Fruit fly (Drosophila melanogaster) whole organism, embryonic: ENCODE data around the gene CG4955.

Experiments used
- Bteb2 ChIP-seq: fragments of 200-800 bp; sonication (Bioruptor generic); optimal IDR thresholded peaks from 2 replicates; lab custom pipeline; 2016; ENCODE audit warnings: missing biosample characterization, missing genetic modification characterization
- CG10209 ChIP-seq: fragments of 200-800 bp; sonication (Bioruptor generic); optimal IDR thresholded peaks from 3 replicates; lab custom pipeline; 2017; ENCODE audit warnings: missing biosample characterization, mild to moderate bottlenecking, missing genetic modification characterization, missing genetic modification reagents
- CG12071 ChIP-seq: fragments of 200-800 bp; sonication (Bioruptor generic); optimal IDR thresholded peaks from 3 replicates; lab custom pipeline; 2018; ENCODE audit warnings: missing biosample characterization, mild to moderate bottlenecking, missing genetic modification characterization
- CG12155 ChIP-seq: fragments of 200-800 bp; sonication (Bioruptor generic); optimal IDR thresholded peaks from 3 replicates; lab custom pipeline; 2016; ENCODE audit warnings: missing biosample characterization, missing genetic modification characterization
- CG13287 ChIP-seq: fragments of 200-800 bp; sonication (Bioruptor generic); IDR thresholded peaks from 2 replicates; pipeline ENCODE4 v1.3.6; 2022; ENCODE audit warnings: missing biosample characterization, missing genetic modification characterization; ENCODE audit not compliant: partially characterized antibody
- CG13624 ChIP-seq: fragments of 200-800 bp; sonication (Bioruptor generic); optimal IDR thresholded peaks from 2 replicates; lab custom pipeline; 2016; ENCODE audit warnings: missing biosample characterization, missing genetic modification characterization
- CG2116 ChIP-seq: fragments of 200-800 bp; sonication (Bioruptor generic); optimal IDR thresholded peaks from 3 replicates; lab custom pipeline; 2018; ENCODE audit warnings: missing biosample characterization, mild to moderate bottlenecking, missing genetic modification characterization
- CG2712 ChIP-seq: fragments of 200-800 bp; optimal IDR thresholded peaks from 3 replicates; lab custom pipeline; 2019; ENCODE audit warnings: missing biosample characterization, mild to moderate bottlenecking, missing genetic modification characterization, moderate library complexity
- CG3163 ChIP-seq: fragments of 200-800 bp; sonication (Bioruptor generic); optimal IDR thresholded peaks from 3 replicates; lab custom pipeline; 2016; ENCODE audit warnings: missing biosample characterization, missing genetic modification characterization
- CG42726 ChIP-seq: fragments of 200-800 bp; sonication (Bioruptor generic); IDR thresholded peaks from 2 replicates; pipeline ENCODE4 v1.3.6; 2022; ENCODE audit warnings: missing biosample characterization, missing genetic modification characterization; ENCODE audit not compliant: partially characterized antibody
- CG4730 ChIP-seq: fragments of 200-800 bp; sonication (Bioruptor generic); IDR thresholded peaks from 2 replicates; pipeline ENCODE4 v1.3.6; 2022; ENCODE audit warnings: missing biosample characterization, missing genetic modification characterization
- CG6813 ChIP-seq: fragments of 200-800 bp; sonication (Bioruptor generic); optimal IDR thresholded peaks from 2 replicates; lab custom pipeline; 2017; ENCODE audit warnings: missing biosample characterization, missing genetic modification characterization, mild to moderate bottlenecking, moderate library complexity, missing genetic modification reagents
- CG7987 ChIP-seq: fragments of 200-800 bp; sonication (Bioruptor generic); optimal IDR thresholded peaks from 2 replicates; lab custom pipeline; 2018; ENCODE audit warnings: missing biosample characterization, mild to moderate bottlenecking, missing genetic modification characterization, moderate library complexity
- CG8388 ChIP-seq: fragments of 200-800 bp; sonication (Bioruptor generic); optimal IDR thresholded peaks from 2 replicates; lab custom pipeline; 2019; ENCODE audit warnings: missing biosample characterization, mild to moderate bottlenecking, missing genetic modification characterization, moderate library complexity
- CG8924 ChIP-seq: fragments of 200-800 bp; optimal IDR thresholded peaks from 3 replicates; lab custom pipeline; 2019; ENCODE audit warnings: missing biosample characterization, mild to moderate bottlenecking, missing genetic modification characterization, moderate library complexity
- CG9932 ChIP-seq: fragments of 200-800 bp; sonication (Bioruptor generic); IDR thresholded peaks from 2 replicates; pipeline ENCODE4 v1.3.6; 2022; ENCODE audit warnings: missing biosample characterization, missing genetic modification characterization
- Dll ChIP-seq: fragments of 200-800 bp; sonication (Bioruptor generic); IDR thresholded peaks from 4 replicates; pipeline ENCODE4 v1.3.6; 2022; ENCODE audit warnings: missing biosample characterization, missing genetic modification characterization; ENCODE audit not compliant: partially characterized antibody
- HHEX ChIP-seq: fragments of 200-800 bp; sonication (Bioruptor generic); optimal IDR thresholded peaks from 3 replicates; lab custom pipeline; 2017; ENCODE audit warnings: missing biosample characterization, mild to moderate bottlenecking, missing genetic modification characterization, missing genetic modification reagents
- Hmr ChIP-seq: fragments of 200-800 bp; sonication (Bioruptor generic); optimal IDR thresholded peaks from 3 replicates; lab custom pipeline; 2017; ENCODE audit warnings: mild to moderate bottlenecking, missing biosample characterization, missing genetic modification reagents, missing genetic modification characterization
- Hsf ChIP-seq: fragments of 200-800 bp; sonication (Bioruptor generic); optimal IDR thresholded peaks from 3 replicates; lab custom pipeline; 2016; ENCODE audit warnings: missing biosample characterization, missing genetic modification characterization
- Med ChIP-seq: fragments of 200-800 bp; sonication (Bioruptor generic); peaks from one replicate; lab custom pipeline; 2016; ENCODE audit warnings: missing biosample characterization, missing genetic modification characterization, mild to moderate bottlenecking, inconsistent platforms, moderate library complexity
- Pdp1 ChIP-seq, 2 experiments: fragments of 200-800 bp; sonication (Bioruptor generic); optimal IDR thresholded peaks; 3 replicates each; lab custom pipeline; 2016; ENCODE audit warnings: missing biosample characterization in 2 of 2, missing genetic modification characterization in 2 of 2, mild to moderate bottlenecking in 1 of 2, moderate library complexity in 1 of 2
- Sox100B ChIP-seq: fragments of 200-800 bp; sonication (Bioruptor generic); optimal IDR thresholded peaks from 3 replicates; lab custom pipeline; 2018; ENCODE audit warnings: missing biosample characterization, mild to moderate bottlenecking, missing genetic modification characterization
- Sry-β ChIP-seq: fragments of 200-800 bp; sonication (Bioruptor generic); optimal IDR thresholded peaks from 2 replicates; lab custom pipeline; 2018; ENCODE audit warnings: missing biosample characterization, mild to moderate bottlenecking, missing genetic modification characterization, moderate library complexity
- Trl ChIP-seq, 3 experiments: fragments of >200 bp in 2 of 3; fragments of 200-800 bp in 1 of 3; sonication (Bioruptor generic) in 1 of 3; optimal IDR thresholded peaks; 2 replicates in 1 of 3; 3 replicates in 2 of 3; lab custom pipeline; 2016 to 2017; ENCODE audit warnings: missing biosample characterization in 1 of 3, missing genetic modification characterization in 1 of 3
- YL-1 ChIP-seq: fragments of 200-800 bp; sonication (Bioruptor generic); optimal IDR thresholded peaks from 3 replicates; lab custom pipeline; 2017; ENCODE audit warnings: missing biosample characterization, mild to moderate bottlenecking, missing genetic modification characterization
- amos ChIP-seq: fragments of 200-800 bp; sonication (Bioruptor generic); IDR thresholded peaks from 2 replicates; pipeline ENCODE4 v1.3.6; 2022; ENCODE audit warnings: missing biosample characterization, missing genetic modification characterization; ENCODE audit not compliant: partially characterized antibody
- bcd ChIP-seq: fragments of 200-800 bp; sonication (Bioruptor generic); optimal IDR thresholded peaks from 2 replicates; lab custom pipeline; 2017; ENCODE audit warnings: missing biosample characterization, mild to moderate bottlenecking, missing genetic modification characterization
- br ChIP-seq: fragments of >200 bp; optimal IDR thresholded peaks from 2 replicates; lab custom pipeline; 2017
- dmrt11E ChIP-seq: fragments of 200-800 bp; sonication (Bioruptor generic); optimal IDR thresholded peaks from 3 replicates; lab custom pipeline; 2018; ENCODE audit warnings: missing biosample characterization, mild to moderate bottlenecking, missing genetic modification characterization, moderate library complexity
- dmrt99B ChIP-seq: fragments of 200-800 bp; sonication (Bioruptor generic); optimal IDR thresholded peaks from 2 replicates; lab custom pipeline; 2018; ENCODE audit warnings: missing biosample characterization, mild to moderate bottlenecking, missing genetic modification characterization, moderate library complexity
- fd64A ChIP-seq: fragments of 200-800 bp; sonication (Bioruptor generic); optimal IDR thresholded peaks from 3 replicates; lab custom pipeline; 2018; ENCODE audit warnings: missing biosample characterization, mild to moderate bottlenecking, missing genetic modification characterization
- hth ChIP-seq: fragments of >200 bp; optimal IDR thresholded peaks from 2 replicates; lab custom pipeline; 2017; ENCODE audit warnings: inconsistent platforms
- jigr1 ChIP-seq: fragments of 200-800 bp; sonication (Bioruptor generic); IDR thresholded peaks from 3 replicates; pipeline ENCODE4 v1.3.6; 2022; ENCODE audit warnings: missing biosample characterization, missing genetic modification characterization
- klu ChIP-seq: fragments of 200-800 bp; sonication (Bioruptor generic); IDR thresholded peaks from 2 replicates; pipeline ENCODE4 v1.3.6; 2022; ENCODE audit warnings: missing biosample characterization, missing genetic modification characterization
- phol ChIP-seq: fragments of 200-800 bp; sonication (Bioruptor generic); optimal IDR thresholded peaks from 3 replicates; lab custom pipeline; 2018; ENCODE audit warnings: missing biosample characterization, mild to moderate bottlenecking, missing genetic modification characterization, moderate library complexity
- ranshi ChIP-seq: fragments of 200-800 bp; sonication (Bioruptor generic); IDR thresholded peaks from 2 replicates; pipeline ENCODE4 v1.3.6; 2022; ENCODE audit warnings: missing biosample characterization, missing genetic modification characterization
- row ChIP-seq: fragments of 200-800 bp; sonication (Bioruptor generic); IDR thresholded peaks from 3 replicates; pipeline ENCODE4 v1.3.6; 2022; ENCODE audit warnings: missing biosample characterization, missing genetic modification characterization
- sens-2 ChIP-seq: fragments of 200-800 bp; sonication (Bioruptor generic); IDR thresholded peaks from 2 replicates; pipeline ENCODE4 v1.3.6; 2022; ENCODE audit warnings: missing biosample characterization, missing genetic modification characterization
- shn ChIP-seq: fragments of 200-800 bp; sonication (Bioruptor generic); optimal IDR thresholded peaks from 3 replicates; lab custom pipeline; 2016; ENCODE audit warnings: missing biosample characterization, missing genetic modification characterization
- sna ChIP-seq: fragments of 200-800 bp; sonication (Bioruptor generic); IDR thresholded peaks from 2 replicates; pipeline ENCODE4 v1.3.6; 2022; ENCODE audit warnings: missing biosample characterization, missing genetic modification characterization; ENCODE audit not compliant: partially characterized antibody
- tna ChIP-seq: fragments of 200-800 bp; sonication (Bioruptor generic); IDR thresholded peaks from 2 replicates; pipeline ENCODE4 v1.3.6; 2022; ENCODE audit warnings: missing biosample characterization, missing genetic modification characterization; ENCODE audit not compliant: partially characterized antibody
- trem ChIP-seq: fragments of 200-800 bp; optimal IDR thresholded peaks from 3 replicates; lab custom pipeline; 2019; ENCODE audit warnings: missing biosample characterization, mild to moderate bottlenecking, missing genetic modification characterization, moderate library complexity
- unc-4 ChIP-seq: fragments of 200-800 bp; sonication (Bioruptor generic); IDR thresholded peaks from 2 replicates; pipeline ENCODE4 v1.3.6; 2022; ENCODE audit warnings: missing biosample characterization, missing genetic modification characterization; ENCODE audit not compliant: partially characterized antibody
- vfl ChIP-seq: fragments of 200-800 bp; sonication (Bioruptor generic); optimal IDR thresholded peaks from 2 replicates; lab custom pipeline; 2016; ENCODE audit warnings: missing biosample characterization, missing genetic modification characterization
- vvl ChIP-seq: fragments of 200-800 bp; sonication (Bioruptor generic); IDR thresholded peaks from 2 replicates; pipeline ENCODE4 v1.3.6; 2022; ENCODE audit warnings: missing biosample characterization, missing genetic modification characterization
- wdn ChIP-seq: fragments of 200-800 bp; sonication (Bioruptor generic); IDR thresholded peaks from 2 replicates; pipeline ENCODE4 v1.3.6; 2022; ENCODE audit warnings: missing biosample characterization, missing genetic modification characterization
- zf30C ChIP-seq: fragments of 200-800 bp; sonication (Bioruptor generic); optimal IDR thresholded peaks from 3 replicates; lab custom pipeline; 2018; ENCODE audit warnings: missing biosample characterization, mild to moderate bottlenecking, missing genetic modification characterization

CG4955 gene

DNA sequence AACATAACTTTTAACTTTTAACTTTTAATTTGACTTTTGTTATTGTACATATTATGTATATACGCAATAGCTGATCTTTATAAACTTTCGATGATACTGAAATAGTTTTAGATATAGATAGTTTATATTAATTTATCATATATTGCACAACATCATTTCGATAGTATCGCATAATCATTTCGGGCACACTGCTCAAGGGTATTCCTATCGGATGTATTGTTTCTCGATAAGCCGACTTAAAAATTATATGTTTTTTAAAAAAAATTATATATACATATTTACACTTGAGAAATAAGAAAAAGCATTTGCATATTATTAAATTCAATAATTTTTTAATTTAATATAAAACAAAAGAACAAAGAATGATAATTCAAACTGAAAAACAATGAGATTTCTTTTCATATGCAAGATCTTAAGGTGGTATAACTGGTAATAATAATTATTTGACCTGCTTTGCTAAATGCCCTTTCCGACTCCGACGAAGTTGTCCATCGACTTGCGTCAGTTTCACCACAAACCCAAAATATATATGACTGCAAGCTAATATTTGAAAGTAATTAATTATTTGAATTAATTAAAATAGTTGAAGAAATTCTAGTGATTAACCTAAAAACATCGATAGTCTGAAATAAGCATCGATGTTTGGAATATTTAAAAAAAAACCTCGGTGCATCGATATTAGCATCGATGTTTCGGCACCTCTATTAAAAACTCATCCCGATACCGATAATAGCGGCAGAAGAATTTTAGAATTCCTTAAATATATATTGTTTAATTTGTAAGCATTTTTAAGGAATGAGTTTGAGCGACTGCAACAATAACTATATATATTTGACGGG is 2.9 kb upstream of the CG4955 start, which contains the start of gene CG4949 (continued):
- no peak for TF ChIP-seq CG12155
- no peak for TF ChIP-seq dmrt99B (tag; lab: Kevin White, UChicago)
- peak; percentile 88 for TF ChIP-seq amos (GFP tag; lab: Robert Waterston, UW)
- peak; percentile 42 for TF ChIP-seq vvl
- no peak for TF ChIP-seq Hsf (GFP tag; lab: Kevin White, UChicago)
- no peak for TF ChIP-seq klu (GFP tag; lab: Robert Waterston, UW)
- no peak for TF ChIP-seq CG12071
- TF ChIP-seq vfl: no peak
- TF ChIP-seq dmrt11E (tag; lab: Kevin White, UChicago): peak; percentile 6
- TF ChIP-seq Pdp1 (GFP tag; optimal IDR thresholded peaks at IDR 0.05; lab: Kevin White, UChicago): peak in 1 of 2 experiments; percentile 46
- TF ChIP-seq CG2712 (tag; lab: Kevin White, UChicago): peak; percentile 21
- TF ChIP-seq Med: peak; percentile 51
- no peak for TF ChIP-seq wdn (GFP tag; lab: Robert Waterston, UW)
- TF ChIP-seq shn (GFP tag; lab: Kevin White, UChicago): no peak
- no peak for TF ChIP-seq CG13624
- TF ChIP-seq hth (lab: Kevin White, UChicago): no peak
- peak; percentile 90 for TF ChIP-seq tna
- TF ChIP-seq CG9932 (GFP tag; lab: Robert Waterston, UW): no peak
- TF ChIP-seq CG4730 (GFP tag; lab: Robert Waterston, UW): no peak
- no peak for TF ChIP-seq CG6813 (GFP tag; lab: Kevin White, UChicago)
- peak; percentile 85 for TF ChIP-seq CG42726 (GFP tag; lab: Robert Waterston, UW)
- peak; percentile 18 for TF ChIP-seq CG10209
- TF ChIP-seq trem (tag; lab: Kevin White, UChicago): peak; percentile 51
- peak; percentile 84 for TF ChIP-seq CG13287 (GFP tag; lab: Robert Waterston, UW)
- peak; percentile 41 for TF ChIP-seq Sox100B (GFP tag; lab: Kevin White, UChicago)
- TF ChIP-seq ranshi: 0 out of 2 replicates have a peak, but pooled peaks have one; percentile 20
- no peak for TF ChIP-seq HHEX (GFP tag; lab: Kevin White, UChicago)
- TF ChIP-seq sna (GFP tag; lab: Robert Waterston, UW): peak; percentile 71
- TF ChIP-seq Hmr: peak; percentile 4
- TF ChIP-seq CG7987 (GFP tag; lab: Kevin White, UChicago): no peak
- peak; percentile 82 for TF ChIP-seq Dll
- TF ChIP-seq sens-2 (GFP tag; lab: Robert Waterston, UW): no peak
- no peak for TF ChIP-seq YL-1 (GFP tag; lab: Kevin White, UChicago)
- TF ChIP-seq CG3163 (GFP tag; lab: Kevin White, UChicago): no peak
- no peak for TF ChIP-seq zf30C (GFP tag; lab: Kevin White, UChicago)
- TF ChIP-seq unc-4 (GFP tag; lab: Robert Waterston, UW): peak; percentile 72
- no peak for TF ChIP-seq fd64A (GFP tag; lab: Kevin White, UChicago)
- TF ChIP-seq Sry-β: peak; percentile 7
- TF ChIP-seq CG8388: peak; percentile 11
- no peak for TF ChIP-seq Bteb2 (GFP tag; lab: Kevin White, UChicago)
- peak; percentile 24 for TF ChIP-seq CG2116 (GFP tag; lab: Kevin White, UChicago)
- TF ChIP-seq phol (tag; lab: Kevin White, UChicago): peak; percentile 11
- TF ChIP-seq bcd (GFP tag; lab: Kevin White, UChicago): no peak
- TF ChIP-seq jigr1 (GFP tag; lab: Robert Waterston, UW): peak; percentile 13; the same call in 1 of the 3 replicates
- peak; percentile 14 for TF ChIP-seq CG8924 (tag; lab: Kevin White, UChicago)
- TF ChIP-seq br: no peak
- TF ChIP-seq Trl (optimal IDR thresholded peaks at IDR 0.05; lab: Kevin White, UChicago): no peak
- TF ChIP-seq Trl (GFP tag; optimal IDR thresholded peaks at IDR 0.05; lab: Kevin White, UChicago): no peak
- peak; percentile 68 for TF ChIP-seq row
